Fruit fly (Drosophila melanogaster) whole organism, pupa: ENCODE data around the gene Sfp77F.

Source experiments
- CG10348 ChIP-seq: fragments of 200-800 bp; sonication (Bioruptor generic); IDR thresholded peaks from 2 replicates; pipeline ENCODE4 v1.3.6; 2022; ENCODE audit warnings: missing biosample characterization, missing genetic modification characterization
- CG12605 ChIP-seq: fragments of 200-800 bp; sonication (Bioruptor generic); IDR thresholded peaks from 2 replicates; pipeline ENCODE4 v1.3.6; 2022; ENCODE audit warnings: missing biosample characterization, missing genetic modification characterization
- CG13204 ChIP-seq: fragments of 200-800 bp; sonication (Bioruptor generic); optimal IDR thresholded peaks from 2 replicates; lab custom pipeline; 2018; ENCODE audit warnings: missing biosample characterization, mild to moderate bottlenecking, missing genetic modification characterization, moderate library complexity
- CG14655 ChIP-seq: fragments of 200-800 bp; sonication (Bioruptor generic); optimal IDR thresholded peaks from 3 replicates; lab custom pipeline; 2017; ENCODE audit warnings: mild to moderate bottlenecking, missing biosample characterization, missing genetic modification reagents, missing genetic modification characterization
- CG15710 ChIP-seq: fragments of 200-800 bp; sonication (Bioruptor generic); optimal IDR thresholded peaks from 2 replicates; lab custom pipeline; 2018; ENCODE audit warnings: missing biosample characterization, mild to moderate bottlenecking, missing genetic modification characterization, moderate library complexity
- CG17806 ChIP-seq: fragments of 200-800 bp; sonication (Bioruptor generic); optimal IDR thresholded peaks from 2 replicates; lab custom pipeline; 2018; ENCODE audit warnings: missing biosample characterization, mild to moderate bottlenecking, missing genetic modification characterization, moderate library complexity
- CG32121 ChIP-seq: fragments of 200-800 bp; sonication (Bioruptor generic); IDR thresholded peaks from 2 replicates; pipeline ENCODE4 v1.3.6; 2022; ENCODE audit warnings: missing biosample characterization, missing genetic modification characterization
- CG34367 ChIP-seq: fragments of 200-800 bp; sonication (Bioruptor generic); optimal IDR thresholded peaks from 2 replicates; lab custom pipeline; 2018; ENCODE audit warnings: missing biosample characterization, mild to moderate bottlenecking, missing genetic modification characterization
- CG4496 ChIP-seq: fragments of 200-800 bp; sonication (Bioruptor generic); IDR thresholded peaks from 3 replicates; pipeline ENCODE4 v1.3.6; 2022; ENCODE audit warnings: missing biosample characterization, missing genetic modification characterization
- CG8159 ChIP-seq: fragments of 200-800 bp; sonication (Bioruptor generic); optimal IDR thresholded peaks from 3 replicates; lab custom pipeline; 2018; ENCODE audit warnings: missing biosample characterization, mild to moderate bottlenecking, missing genetic modification characterization, moderate library complexity
- CG8301 ChIP-seq: fragments of 200-800 bp; sonication (Bioruptor generic); optimal IDR thresholded peaks from 2 replicates; lab custom pipeline; 2018; ENCODE audit warnings: missing biosample characterization, mild to moderate bottlenecking, missing genetic modification characterization
- CG9948 ChIP-seq: fragments of 200-800 bp; sonication (Bioruptor generic); optimal IDR thresholded peaks from 2 replicates; lab custom pipeline; 2018; ENCODE audit warnings: missing biosample characterization, mild to moderate bottlenecking, missing genetic modification characterization, moderate library complexity
- D1 ChIP-seq: fragments of 200-800 bp; sonication (Bioruptor generic); optimal IDR thresholded peaks from 2 replicates; lab custom pipeline; 2018; ENCODE audit warnings: missing biosample characterization, mild to moderate bottlenecking, missing genetic modification characterization, moderate library complexity
- EcR ChIP-seq: fragments of 200-800 bp; sonication (Bioruptor generic); optimal IDR thresholded peaks from 3 replicates; lab custom pipeline; 2019; ENCODE audit warnings: missing biosample characterization, missing genetic modification characterization, mild to moderate bottlenecking, moderate library complexity, missing genetic modification reagents
- Ets98B ChIP-seq: fragments of 200-800 bp; sonication (Bioruptor generic); IDR thresholded peaks from 2 replicates; pipeline ENCODE4 v1.3.6; 2022; ENCODE audit warnings: missing biosample characterization, missing genetic modification characterization
- Pif1A ChIP-seq: fragments of 200-800 bp; sonication (Bioruptor generic); optimal IDR thresholded peaks from 3 replicates; lab custom pipeline; 2016; ENCODE audit warnings: missing biosample characterization, missing genetic modification characterization
- Pif1B ChIP-seq: fragments of 200-800 bp; sonication (Bioruptor generic); optimal IDR thresholded peaks from 3 replicates; lab custom pipeline; 2016; ENCODE audit warnings: missing biosample characterization, missing genetic modification characterization
- Snoo ChIP-seq: fragments of 200-800 bp; sonication (Bioruptor generic); optimal IDR thresholded peaks from 3 replicates; lab custom pipeline; 2017; ENCODE audit warnings: missing biosample characterization, mild to moderate bottlenecking, missing genetic modification characterization, inconsistent platforms
- fd96Ca ChIP-seq: fragments of 200-800 bp; sonication (Bioruptor generic); IDR thresholded peaks from 3 replicates; pipeline ENCODE4 v1.3.6; 2022; ENCODE audit warnings: missing biosample characterization, missing genetic modification characterization
- gl ChIP-seq: fragments of 200-800 bp; sonication (Bioruptor generic); optimal IDR thresholded peaks from 2 replicates; lab custom pipeline; 2018; ENCODE audit warnings: missing biosample characterization, mild to moderate bottlenecking, missing genetic modification characterization
- rn ChIP-seq: fragments of 200-800 bp; sonication (Bioruptor generic); IDR thresholded peaks from 2 replicates; pipeline ENCODE4 v1.3.6; 2022; ENCODE audit warnings: missing biosample characterization, missing genetic modification characterization

Sfp77F gene

DNA sequence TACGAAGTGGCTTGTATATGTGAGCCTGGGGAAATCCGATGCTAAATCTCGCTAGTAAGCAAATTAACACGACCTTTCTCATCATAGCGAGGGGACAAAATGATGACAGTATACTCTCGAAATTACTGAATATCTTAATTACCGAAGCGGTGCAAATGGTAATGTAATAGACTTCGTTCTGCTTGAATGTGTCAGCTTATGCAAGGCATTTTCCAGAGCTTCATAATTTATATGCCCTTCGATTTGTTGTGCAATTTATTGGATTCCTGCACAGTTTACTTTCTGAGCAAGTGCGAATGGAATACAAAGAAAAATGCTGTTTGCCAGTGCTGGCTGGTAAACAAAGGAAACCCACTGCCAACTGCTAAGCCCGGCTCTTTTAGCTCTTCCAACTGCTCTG is at the start of gene Sfp77F, which contains the start of gene CG43931:
TSS of gene Sfp77F (minus strand) at position 101 of the 400 bp plus-strand sequence.
TSS of gene CG43931 (plus strand) at position 241 of the 400 bp plus-strand sequence.
- TF ChIP-seq CG13204 (GFP tag; lab: Kevin White, UChicago) = no peak
- no peak for TF ChIP-seq CG32121 (GFP tag; lab: Robert Waterston, UW)
- TF ChIP-seq fd96Ca = no peak
- TF ChIP-seq Pif1A (GFP tag; lab: Kevin White, UChicago) = no peak
- no peak for TF ChIP-seq CG8301 (tag; lab: Kevin White, UChicago)
- no peak for TF ChIP-seq rn (GFP tag; lab: Robert Waterston, UW)
- TF ChIP-seq Ets98B (GFP tag; lab: Robert Waterston, UW) = no peak
- no peak for TF ChIP-seq CG15710 (tag; lab: Kevin White, UChicago)
- TF ChIP-seq CG10348 (GFP tag; lab: Robert Waterston, UW) = no peak
- TF ChIP-seq, all 21 proteins: peak for 0

DNA sequence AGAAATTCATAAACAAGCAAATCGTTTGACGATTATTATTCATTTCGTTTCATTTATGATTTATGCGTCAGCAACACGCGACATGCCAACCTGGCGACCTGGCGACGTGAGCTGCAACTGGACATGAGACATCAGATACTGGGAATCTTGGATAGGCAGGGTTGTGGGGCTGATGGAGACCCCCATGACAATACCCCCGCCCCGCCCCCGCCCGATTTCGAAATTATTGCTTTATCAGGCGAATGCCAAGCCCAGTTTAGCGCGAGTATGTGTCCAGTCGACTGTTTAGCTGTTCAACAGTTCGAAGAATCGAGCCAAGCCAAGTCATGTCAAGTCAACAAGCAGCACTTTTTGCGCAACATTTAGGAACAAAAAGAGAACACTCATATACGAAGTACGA is 49.7 kb upstream of the Sfp77F start:
- no peak for TF ChIP-seq fd96Ca
- no peak for TF ChIP-seq Ets98B (GFP tag; lab: Robert Waterston, UW)
- TF ChIP-seq CG13204 (GFP tag; lab: Kevin White, UChicago) = no peak
- no peak for TF ChIP-seq CG17806 (tag; lab: Kevin White, UChicago)
- TF ChIP-seq CG9948 (tag; lab: Kevin White, UChicago) = no peak
- TF ChIP-seq CG12605 (GFP tag; lab: Robert Waterston, UW) = no peak
- TF ChIP-seq Pif1B (GFP tag; lab: Kevin White, UChicago) = no peak
- TF ChIP-seq CG34367 (tag; lab: Kevin White, UChicago) = no peak
- TF ChIP-seq Snoo (tag; lab: Kevin White, UChicago) = no peak
- TF ChIP-seq, all 21 proteins: peak for 0

DNA sequence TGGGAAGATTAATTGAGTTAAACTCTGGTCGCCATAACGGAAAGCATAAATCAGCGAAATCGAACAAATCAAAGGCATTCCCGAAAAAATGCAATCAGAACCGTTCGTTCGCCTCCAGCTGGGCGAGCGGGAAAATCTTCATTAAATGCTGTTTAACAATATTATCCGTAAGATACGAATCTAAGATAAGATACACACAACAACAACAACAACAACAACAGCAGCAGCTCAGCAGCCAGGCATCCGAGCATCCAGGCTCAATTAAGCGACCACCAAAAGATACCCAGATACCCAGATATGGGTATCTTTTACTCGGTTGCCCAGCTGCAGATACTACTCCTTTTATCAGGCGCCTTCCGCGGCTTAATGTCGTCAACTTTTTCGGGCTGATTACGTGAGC is 48.8 kb upstream of the Sfp77F start:
- TF ChIP-seq CG13204 (GFP tag; lab: Kevin White, UChicago) (no peak), CG12605 (GFP tag; lab: Robert Waterston, UW) (no peak)

DNA sequence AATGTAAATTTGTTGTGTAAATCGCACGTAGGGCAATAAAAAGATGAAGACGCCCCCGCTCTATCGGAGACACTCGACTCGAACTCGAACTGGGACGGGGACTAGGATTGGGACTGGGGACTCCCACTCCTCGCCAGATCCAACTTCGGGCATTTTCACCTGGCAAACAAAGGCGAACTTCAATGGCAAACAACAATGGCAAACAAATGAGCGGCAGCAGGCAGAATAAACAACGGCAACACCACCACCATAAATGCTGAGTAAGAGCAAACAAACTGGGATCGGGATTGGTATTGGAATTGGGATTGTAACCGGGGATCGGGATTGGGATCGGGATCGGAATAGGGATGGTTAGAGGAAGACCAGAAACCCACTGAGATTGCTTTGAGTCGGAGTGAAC is 47.0 kb upstream of the Sfp77F start:
- TF ChIP-seq CG14655 (no peak), CG9948 (tag; lab: Kevin White, UChicago) (no peak), CG10348 (GFP tag; lab: Robert Waterston, UW) (no peak), CG8301 (tag; lab: Kevin White, UChicago) (no peak), Ets98B (GFP tag; lab: Robert Waterston, UW) (no peak), EcR (peak; percentile 8), CG8159 (tag; lab: Kevin White, UChicago) (peak; percentile 0), fd96Ca (no peak), CG12605 (GFP tag; lab: Robert Waterston, UW) (no peak), CG13204 (GFP tag; lab: Kevin White, UChicago) (no peak), rn (GFP tag; lab: Robert Waterston, UW) (no peak), Snoo (tag; lab: Kevin White, UChicago) (no peak), CG34367 (tag; lab: Kevin White, UChicago) (no peak), Pif1B (GFP tag; lab: Kevin White, UChicago) (no peak), D1 (tag; lab: Kevin White, UChicago) (no peak), gl (tag; lab: Kevin White, UChicago) (peak; percentile 21), CG4496 (GFP tag; lab: Robert Waterston, UW) (0 out of 3 replicates have a peak, but pooled peaks have one; percentile 25), CG32121 (GFP tag; lab: Robert Waterston, UW) (no peak)

DNA sequence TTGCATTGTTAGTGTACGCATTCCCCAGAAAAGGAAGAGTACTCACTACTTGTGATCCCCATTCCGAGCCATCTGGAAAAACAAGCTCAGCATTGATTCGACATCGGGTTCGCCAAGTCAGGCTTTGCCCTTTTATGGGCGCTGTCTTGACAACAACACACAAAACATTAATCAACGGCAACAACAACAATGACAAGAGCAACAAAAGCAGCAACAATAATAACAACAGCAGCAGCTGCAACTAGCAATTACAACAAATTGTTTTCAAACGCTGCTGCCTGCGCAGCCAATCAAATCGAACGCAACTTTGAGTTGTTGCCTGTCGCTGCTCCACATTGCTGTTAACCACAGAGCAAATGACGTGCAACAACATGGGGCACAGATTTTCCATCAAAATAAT is 44.9 kb upstream of the Sfp77F start:
- no peak for TF ChIP-seq CG4496 (GFP tag; lab: Robert Waterston, UW)
- no peak for TF ChIP-seq Pif1A (GFP tag; lab: Kevin White, UChicago)
- no peak for TF ChIP-seq Pif1B (GFP tag; lab: Kevin White, UChicago)
- no peak for TF ChIP-seq CG8159 (tag; lab: Kevin White, UChicago)
- no peak for TF ChIP-seq CG17806 (tag; lab: Kevin White, UChicago)
- no peak for TF ChIP-seq CG32121 (GFP tag; lab: Robert Waterston, UW)
- TF ChIP-seq Ets98B (GFP tag; lab: Robert Waterston, UW) = no peak
- TF ChIP-seq rn (GFP tag; lab: Robert Waterston, UW) = no peak
- TF ChIP-seq CG10348 (GFP tag; lab: Robert Waterston, UW) = no peak
- no peak for TF ChIP-seq D1 (tag; lab: Kevin White, UChicago)
- no peak for TF ChIP-seq CG12605 (GFP tag; lab: Robert Waterston, UW)
- no peak for TF ChIP-seq gl (tag; lab: Kevin White, UChicago)

DNA sequence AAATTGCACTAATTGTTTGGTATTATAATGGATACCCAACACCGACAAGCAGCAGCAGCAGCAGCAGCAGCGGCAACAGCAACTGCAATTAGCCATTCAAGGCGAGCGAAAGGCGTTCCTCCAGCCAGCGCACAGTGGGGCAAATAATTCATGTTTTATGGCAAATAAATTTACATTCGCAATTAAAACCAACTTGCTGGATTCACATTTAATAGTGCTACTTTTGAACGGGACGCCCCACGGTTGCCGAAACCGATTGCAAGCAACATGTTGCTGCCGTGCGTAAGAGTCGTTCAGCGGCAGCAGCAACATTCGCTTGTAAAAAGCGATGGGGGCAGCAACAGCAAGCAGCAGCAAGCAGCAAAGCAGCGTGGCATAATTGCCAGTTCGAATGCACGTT is 36.5 kb upstream of the Sfp77F start:
- TF ChIP-seq Ets98B (GFP tag; lab: Robert Waterston, UW) = peak; percentile 63; the same call in 1 of the 2 replicates
- peak; percentile 20 for TF ChIP-seq Snoo (tag; lab: Kevin White, UChicago)
- TF ChIP-seq D1 (tag; lab: Kevin White, UChicago) = no peak
- peak; percentile 27 for TF ChIP-seq CG34367 (tag; lab: Kevin White, UChicago)
- no peak for TF ChIP-seq CG9948 (tag; lab: Kevin White, UChicago)
- peak; percentile 10 for TF ChIP-seq CG8301 (tag; lab: Kevin White, UChicago)
- TF ChIP-seq Pif1B (GFP tag; lab: Kevin White, UChicago) = peak; percentile 56
- no peak for TF ChIP-seq CG10348 (GFP tag; lab: Robert Waterston, UW)
- TF ChIP-seq fd96Ca = peak; percentile 61
- TF ChIP-seq CG4496 (GFP tag; lab: Robert Waterston, UW) = peak; percentile 68; the same call in 2 of the 3 replicates
- peak; percentile 45 for TF ChIP-seq CG13204 (GFP tag; lab: Kevin White, UChicago)
- no peak; the same call in 1 of the 2 replicates for TF ChIP-seq CG12605 (GFP tag; lab: Robert Waterston, UW)
- peak; percentile 54 for TF ChIP-seq Pif1A (GFP tag; lab: Kevin White, UChicago)
- TF ChIP-seq CG32121 (GFP tag; lab: Robert Waterston, UW) = no peak
- peak; percentile 17 for TF ChIP-seq CG15710 (tag; lab: Kevin White, UChicago)
- peak; percentile 10 for TF ChIP-seq CG8159 (tag; lab: Kevin White, UChicago)
- no peak for TF ChIP-seq rn (GFP tag; lab: Robert Waterston, UW)
- TF ChIP-seq CG17806 (tag; lab: Kevin White, UChicago) = peak; percentile 41
- TF ChIP-seq gl (tag; lab: Kevin White, UChicago) = peak; percentile 12
- TF ChIP-seq EcR = no peak
- peak; percentile 28 for TF ChIP-seq CG14655
